Fruit fly (Drosophila melanogaster): ENCODE data around the gene Alg12.

DNA sequence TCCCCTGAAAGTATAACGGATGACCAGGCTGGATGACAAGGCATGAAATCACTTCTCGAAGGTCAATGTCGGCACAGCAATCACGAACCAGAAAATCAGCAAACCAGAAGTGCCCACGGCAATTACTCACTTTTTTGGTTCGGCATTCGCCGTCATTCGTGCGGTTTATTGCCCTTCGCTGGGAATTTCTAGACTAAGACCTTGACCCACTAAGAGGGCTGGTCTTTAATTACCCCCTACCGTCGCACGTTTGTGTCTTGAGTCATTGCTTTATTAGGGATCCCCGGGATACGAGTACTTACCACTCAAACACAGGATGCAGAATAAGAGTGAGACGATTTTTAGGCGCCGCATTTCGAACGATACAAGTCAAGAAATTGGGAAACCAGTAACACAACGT, 10.8 kb upstream of the Alg12 start:
- TF ChIP-seq CG14655 (GFP tag; optimal IDR thresholded peaks at IDR 0.05): no peak
- TF ChIP-seq CG10348 (GFP tag; IDR thresholded peaks at IDR 0.05): no peak
- peak; percentile 76 for TF ChIP-seq EcR (GFP tag; optimal IDR thresholded peaks at IDR 0.05)
- TF ChIP-seq Snoo (tag; optimal IDR thresholded peaks at IDR 0.05): no peak
- TF ChIP-seq fd96Ca (GFP tag; IDR thresholded peaks at IDR 0.05): no peak
- TF ChIP-seq CG12605 (GFP tag; IDR thresholded peaks at IDR 0.05): no peak
- no peak for TF ChIP-seq CG8301 (tag; optimal IDR thresholded peaks at IDR 0.05)
- TF ChIP-seq CG8159 (tag; optimal IDR thresholded peaks at IDR 0.05): no peak
- TF ChIP-seq Pif1A (GFP tag; optimal IDR thresholded peaks at IDR 0.05): no peak
- TF ChIP-seq CG17806 (tag; optimal IDR thresholded peaks at IDR 0.05): no peak
- TF ChIP-seq Ets98B (GFP tag; IDR thresholded peaks at IDR 0.05): no peak

All from whole organism, pupa.